Worm (Caenorhabditis elegans): ENCODE data around the gene F11E6.11.

DNA sequence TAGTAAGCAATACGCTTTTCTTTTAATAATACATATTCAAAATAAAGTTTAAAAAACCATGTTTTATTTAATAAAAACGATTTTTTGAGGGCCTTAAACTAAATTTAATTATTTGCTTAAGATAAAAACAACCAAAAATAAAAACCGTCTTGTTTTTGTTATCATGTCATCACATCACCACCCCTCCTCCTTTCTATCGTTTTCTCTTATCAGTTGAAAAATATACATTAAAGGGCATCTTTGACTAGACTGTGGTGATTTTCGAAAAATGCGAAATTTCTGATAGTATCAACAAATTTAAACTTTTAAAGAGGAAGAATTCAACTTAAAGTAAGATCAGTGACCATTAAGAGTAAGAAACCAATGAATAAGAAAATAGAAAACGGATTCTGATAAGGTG lies 36.5 kb upstream of the F11E6.11 start:
- TF ChIP-seq lin-13 (GFP tag; optimal IDR thresholded peaks at IDR 0.05) (no peak), ces-1 (GFP tag; optimal IDR thresholded peaks at IDR 0.05) (no peak), egl-27 (tag; optimal IDR thresholded peaks at IDR 0.05) (no peak), F49E8.2 (tag; optimal IDR thresholded peaks at IDR 0.05; ENCODE audit: borderline replicate concordance) (no peak), F44E2.7 (GFP tag; IDR thresholded peaks at IDR 0.05) (no peak), mxl-2 (GFP tag; conservative IDR thresholded peaks at IDR 0.05) (no peak)

All from whole organism, L4 larva.